Fruit fly (Drosophila melanogaster) whole organism, embryonic: ENCODE results near the gene CG34461.
A peak's percentile ranks its signal among the peaks of the same experiment; 100 is the strongest.

ENCODE experiments used
- BtbVII ChIP-seq: fragments of 200-800 bp; sonication (Bioruptor generic); optimal IDR thresholded peaks from 3 replicates; lab custom pipeline; 2017; ENCODE audit warnings: missing biosample characterization, mild to moderate bottlenecking, missing genetic modification characterization
- CG10979 ChIP-seq: fragments of 200-800 bp; sonication (Bioruptor generic); optimal IDR thresholded peaks from 2 replicates; lab custom pipeline; 2018; ENCODE audit warnings: missing biosample characterization, mild to moderate bottlenecking, missing genetic modification characterization, moderate library complexity
- CG11456 ChIP-seq: fragments of 200-800 bp; sonication (Bioruptor generic); IDR thresholded peaks from 3 replicates; pipeline ENCODE4 v1.3.6; 2022; ENCODE audit warnings: missing biosample characterization, missing genetic modification characterization
- CG13296 ChIP-seq: fragments of 200-800 bp; sonication (Bioruptor generic); optimal IDR thresholded peaks from 3 replicates; lab custom pipeline; 2018; ENCODE audit warnings: missing biosample characterization, mild to moderate bottlenecking, missing genetic modification characterization
- CG13894 ChIP-seq: fragments of 200-800 bp; sonication (Bioruptor generic); optimal IDR thresholded peaks from 3 replicates; lab custom pipeline; 2018; ENCODE audit warnings: missing biosample characterization, mild to moderate bottlenecking, missing genetic modification characterization, moderate library complexity
- CG14860 ChIP-seq: fragments of 200-800 bp; sonication (Bioruptor generic); IDR thresholded peaks from 3 replicates; pipeline ENCODE4 v1.3.6; 2022; ENCODE audit warnings: missing biosample characterization, missing genetic modification characterization; ENCODE audit not compliant: partially characterized antibody
- CG18599 ChIP-seq: fragments of 200-800 bp; sonication (Bioruptor generic); optimal IDR thresholded peaks from 3 replicates; lab custom pipeline; 2017; ENCODE audit warnings: missing biosample characterization, missing genetic modification characterization, mild to moderate bottlenecking, moderate library complexity, missing genetic modification reagents
- CG2199 ChIP-seq: fragments of 200-800 bp; sonication (Bioruptor generic); IDR thresholded peaks from 3 replicates; pipeline ENCODE4 v1.3.6; 2022; ENCODE audit warnings: missing biosample characterization, missing genetic modification characterization
- CG2678 ChIP-seq: fragments of 200-800 bp; sonication (Bioruptor generic); optimal IDR thresholded peaks from 3 replicates; lab custom pipeline; 2019; ENCODE audit warnings: missing biosample characterization, mild to moderate bottlenecking, missing genetic modification characterization, moderate library complexity
- CG30020 ChIP-seq: fragments of 200-800 bp; optimal IDR thresholded peaks from 2 replicates; lab custom pipeline; 2019; ENCODE audit warnings: missing biosample characterization, mild to moderate bottlenecking, missing genetic modification characterization, moderate library complexity
- CG4854 ChIP-seq: fragments of 200-800 bp; sonication (Bioruptor generic); optimal IDR thresholded peaks from 2 replicates; lab custom pipeline; 2016; ENCODE audit warnings: missing biosample characterization, missing genetic modification characterization, inconsistent platforms
- CG5180 ChIP-seq: fragments of 200-800 bp; sonication (Bioruptor generic); optimal IDR thresholded peaks from 3 replicates; lab custom pipeline; 2017; ENCODE audit warnings: missing biosample characterization, missing genetic modification characterization, mild to moderate bottlenecking, moderate library complexity, missing genetic modification reagents
- CG5245 ChIP-seq: fragments of 200-800 bp; sonication (Bioruptor generic); optimal IDR thresholded peaks from 3 replicates; lab custom pipeline; 2016; ENCODE audit warnings: missing biosample characterization, missing genetic modification characterization
- CG6175 ChIP-seq: fragments of 200-800 bp; sonication (Bioruptor generic); IDR thresholded peaks from 3 replicates; pipeline ENCODE4 v1.3.6; 2022; ENCODE audit warnings: missing biosample characterization, missing genetic modification characterization
- CG6683 ChIP-seq: fragments of 200-800 bp; sonication (Bioruptor generic); optimal IDR thresholded peaks from 2 replicates; lab custom pipeline; 2017; ENCODE audit warnings: missing biosample characterization, mild to moderate bottlenecking, missing genetic modification characterization, missing genetic modification reagents
- CG6791 ChIP-seq: fragments of 200-800 bp; sonication (Bioruptor generic); IDR thresholded peaks from 3 replicates; pipeline ENCODE4 v1.3.6; 2022; ENCODE audit warnings: missing biosample characterization, missing genetic modification characterization; ENCODE audit not compliant: partially characterized antibody
- CG7271 ChIP-seq: fragments of 200-800 bp; sonication (Bioruptor generic); optimal IDR thresholded peaks from 2 replicates; lab custom pipeline; 2018; ENCODE audit warnings: missing biosample characterization, mild to moderate bottlenecking, missing genetic modification characterization, moderate library complexity
- CG7556 ChIP-seq: fragments of 200-800 bp; sonication (Bioruptor generic); optimal IDR thresholded peaks from 2 replicates; lab custom pipeline; 2017; ENCODE audit warnings: missing biosample characterization, mild to moderate bottlenecking, missing genetic modification characterization
- CG7928 ChIP-seq: fragments of 200-800 bp; sonication (Bioruptor generic); optimal IDR thresholded peaks from 2 replicates; lab custom pipeline; 2017; ENCODE audit warnings: missing biosample characterization, mild to moderate bottlenecking, missing genetic modification characterization
- CG8359 ChIP-seq: fragments of 200-800 bp; sonication (Bioruptor generic); optimal IDR thresholded peaks from 2 replicates; lab custom pipeline; 2017; ENCODE audit warnings: missing biosample characterization, mild to moderate bottlenecking, missing genetic modification characterization, borderline replicate concordance
- Hand ChIP-seq: fragments of 200-800 bp; sonication (Bioruptor generic); optimal IDR thresholded peaks from 2 replicates; lab custom pipeline; 2017; ENCODE audit warnings: mild to moderate bottlenecking, missing biosample characterization, missing genetic modification reagents, missing genetic modification characterization
- Hr51 ChIP-seq, 2 experiments: fragments of 200-800 bp; sonication (Bioruptor generic); optimal IDR thresholded peaks; 2 replicates in 1 of 2; 3 replicates in 1 of 2; lab custom pipeline; 2016 to 2018; ENCODE audit warnings: missing biosample characterization in 2 of 2, missing genetic modification characterization in 2 of 2, mild to moderate bottlenecking in 1 of 2, moderate library complexity in 1 of 2
- MBD-R2 ChIP-seq: fragments of 200-800 bp; sonication (Bioruptor generic); IDR thresholded peaks from 2 replicates; pipeline ENCODE4 v1.3.6; 2022; ENCODE audit warnings: missing biosample characterization, missing genetic modification characterization
- Poxn ChIP-seq: fragments of 200-800 bp; sonication (Bioruptor generic); IDR thresholded peaks from 2 replicates; pipeline ENCODE4 v1.3.6; 2022; ENCODE audit warnings: missing biosample characterization, missing genetic modification characterization
- Ptx1 ChIP-seq: fragments of 200-800 bp; sonication (Bioruptor generic); IDR thresholded peaks from 2 replicates; pipeline ENCODE4 v1.3.6; 2022; ENCODE audit warnings: missing biosample characterization, missing genetic modification characterization
- Ravus ChIP-seq: fragments of 200-800 bp; sonication (Bioruptor generic); IDR thresholded peaks from 2 replicates; pipeline ENCODE4 v1.3.6; 2022; ENCODE audit warnings: missing biosample characterization, missing genetic modification characterization
- Side ChIP-seq: fragments of 200-800 bp; sonication (Bioruptor generic); optimal IDR thresholded peaks from 2 replicates; lab custom pipeline; 2016; ENCODE audit warnings: missing biosample characterization, missing genetic modification characterization
- ab ChIP-seq: fragments of 200-800 bp; sonication (Bioruptor generic); optimal IDR thresholded peaks from 2 replicates; lab custom pipeline; 2016; ENCODE audit warnings: missing biosample characterization, missing genetic modification characterization
- bigmax ChIP-seq: fragments of 200-800 bp; sonication (Bioruptor generic); optimal IDR thresholded peaks from 2 replicates; lab custom pipeline; 2018; ENCODE audit warnings: missing biosample characterization, mild to moderate bottlenecking, missing genetic modification characterization
- btn ChIP-seq: fragments of 200-800 bp; sonication (Bioruptor generic); optimal IDR thresholded peaks from 2 replicates; lab custom pipeline; 2016; ENCODE audit warnings: missing biosample characterization, missing genetic modification characterization
- cato ChIP-seq: fragments of 200-800 bp; sonication (Bioruptor generic); optimal IDR thresholded peaks from 2 replicates; lab custom pipeline; 2016; ENCODE audit warnings: missing biosample characterization, missing genetic modification characterization, borderline replicate concordance
- crol ChIP-seq: fragments of 200-800 bp; sonication (Bioruptor generic); IDR thresholded peaks from 2 replicates; pipeline ENCODE4 v1.3.6; 2022; ENCODE audit warnings: missing biosample characterization, missing genetic modification characterization
- gfzf ChIP-seq: fragments of 200-800 bp; sonication (Bioruptor generic); optimal IDR thresholded peaks from 2 replicates; lab custom pipeline; 2016; ENCODE audit warnings: missing biosample characterization, mild to moderate bottlenecking, missing genetic modification characterization, moderate library complexity
- grau ChIP-seq: fragments of 200-800 bp; optimal IDR thresholded peaks from 3 replicates; lab custom pipeline; 2019; ENCODE audit warnings: missing biosample characterization, mild to moderate bottlenecking, missing genetic modification characterization, moderate library complexity
- gt ChIP-seq: fragments of 200-800 bp; sonication (Bioruptor generic); IDR thresholded peaks from 2 replicates; pipeline ENCODE4 v1.3.6; 2022; ENCODE audit warnings: missing biosample characterization, missing genetic modification characterization
- knrl ChIP-seq: fragments of 200-800 bp; sonication (Bioruptor generic); IDR thresholded peaks from 3 replicates; pipeline ENCODE4 v1.3.6; 2022; ENCODE audit warnings: missing biosample characterization, missing genetic modification characterization; ENCODE audit not compliant: partially characterized antibody
- lmd ChIP-seq: fragments of 200-800 bp; sonication (Bioruptor generic); IDR thresholded peaks from 2 replicates; pipeline ENCODE4 v1.3.6; 2022; ENCODE audit warnings: missing biosample characterization, missing genetic modification characterization
- maf-S ChIP-seq: fragments of 200-800 bp; sonication (Bioruptor generic); optimal IDR thresholded peaks from 2 replicates; lab custom pipeline; 2016; ENCODE audit warnings: missing biosample characterization, missing genetic modification characterization
- odd ChIP-seq: fragments of 200-800 bp; sonication (Bioruptor generic); optimal IDR thresholded peaks from 2 replicates; lab custom pipeline; 2017; ENCODE audit warnings: missing biosample characterization, mild to moderate bottlenecking, missing genetic modification characterization
- pan ChIP-seq, 4 experiments: fragments of >200 bp in 3 of 4; fragments of 200-800 bp in 1 of 4; sonication (Bioruptor generic) in 1 of 4; optimal IDR thresholded peaks in 3 of 4; IDR thresholded peaks in 1 of 4; 2 replicates each; pipeline versions ENCODE4 v1.3.6 to Lab custom; 2017 to 2022; ENCODE audit warnings: missing biosample characterization in 2 of 4, missing genetic modification characterization in 2 of 4, mixed read lengths in 1 of 4
- pzg ChIP-seq: fragments of 200-800 bp; sonication (Bioruptor generic); optimal IDR thresholded peaks from 3 replicates; lab custom pipeline; 2018; ENCODE audit warnings: missing biosample characterization, mild to moderate bottlenecking, missing genetic modification characterization, moderate library complexity
- row ChIP-seq: fragments of 200-800 bp; sonication (Bioruptor generic); IDR thresholded peaks from 3 replicates; pipeline ENCODE4 v1.3.6; 2022; ENCODE audit warnings: missing biosample characterization, missing genetic modification characterization
- run ChIP-seq: fragments of 200-800 bp; sonication (Bioruptor generic); optimal IDR thresholded peaks from 3 replicates; lab custom pipeline; 2018; ENCODE audit warnings: missing biosample characterization, mild to moderate bottlenecking, missing genetic modification characterization
- schlank ChIP-seq: fragments of 200-800 bp; sonication (Bioruptor generic); optimal IDR thresholded peaks from 2 replicates; lab custom pipeline; 2018; ENCODE audit warnings: missing biosample characterization, mild to moderate bottlenecking, missing genetic modification characterization
- scrt ChIP-seq: fragments of 200-800 bp; sonication (Bioruptor generic); optimal IDR thresholded peaks from 2 replicates; lab custom pipeline; 2018; ENCODE audit warnings: missing biosample characterization, mild to moderate bottlenecking, missing genetic modification characterization, moderate library complexity
- trem ChIP-seq: fragments of 200-800 bp; optimal IDR thresholded peaks from 3 replicates; lab custom pipeline; 2019; ENCODE audit warnings: missing biosample characterization, mild to moderate bottlenecking, missing genetic modification characterization, moderate library complexity
- wor ChIP-seq: fragments of 200-800 bp; sonication (Bioruptor generic); IDR thresholded peaks from 2 replicates; pipeline ENCODE4 v1.3.6; 2022; ENCODE audit warnings: missing biosample characterization, missing genetic modification characterization
- z ChIP-seq: fragments of 200-800 bp; sonication (Bioruptor generic); IDR thresholded peaks from 3 replicates; pipeline ENCODE4 v1.3.6; 2022; ENCODE audit warnings: missing biosample characterization, missing genetic modification characterization
- zen2 ChIP-seq: fragments of 200-800 bp; sonication (Bioruptor generic); IDR thresholded peaks from 3 replicates; pipeline ENCODE4 v1.3.6; 2022; ENCODE audit warnings: missing biosample characterization, missing genetic modification characterization; ENCODE audit not compliant: partially characterized antibody
- zfh1 ChIP-seq: fragments of 200-800 bp; sonication (Bioruptor generic); IDR thresholded peaks from 3 replicates; pipeline ENCODE4 v1.3.6; 2022; ENCODE audit warnings: missing biosample characterization, missing genetic modification characterization

Gene CG34461

dm6 chr3L:8285773-8286172 lies 39.9 kb upstream of the CG34461 start (continued):
- TF ChIP-seq CG4854 (GFP tag; lab: Kevin White, UChicago) (no peak), lmd (GFP tag; lab: Robert Waterston, UW) (no peak), knrl (GFP tag; lab: Robert Waterston, UW) (no peak), CG13894 (tag; lab: Kevin White, UChicago) (no peak), z (no peak), row (GFP tag; lab: Robert Waterston, UW) (0 out of 3 replicates have a peak, but pooled peaks have one; percentile 19), CG5180 (GFP tag; lab: Kevin White, UChicago) (no peak), MBD-R2 (no peak), ab (GFP tag; lab: Kevin White, UChicago) (no peak), CG30020 (tag; lab: Kevin White, UChicago) (no peak), CG13296 (no peak), run (no peak), gt (GFP tag; lab: Robert Waterston, UW) (no peak), Ptx1 (0 out of 2 replicates have a peak, but pooled peaks have one; percentile 29), CG2199 (GFP tag; lab: Robert Waterston, UW) (no peak), cato (GFP tag; lab: Kevin White, UChicago) (no peak), trem (tag; lab: Kevin White, UChicago) (no peak), schlank (no peak), CG6791 (GFP tag; lab: Robert Waterston, UW) (no peak), pzg (GFP tag; lab: Kevin White, UChicago) (no peak), CG6175 (no peak), Poxn (GFP tag; lab: Robert Waterston, UW) (no peak), CG14860 (no peak), zfh1 (GFP tag; lab: Robert Waterston, UW) (no peak), crol (GFP tag; lab: Robert Waterston, UW) (no peak), CG5245 (no peak), CG8359 (GFP tag; lab: Kevin White, UChicago) (no peak), gfzf (GFP tag; lab: Kevin White, UChicago) (no peak), btn (GFP tag; lab: Kevin White, UChicago) (no peak), zen2 (GFP tag; lab: Robert Waterston, UW) (no peak), Hr51 (GFP tag; optimal IDR thresholded peaks at IDR 0.05; lab: Kevin White, UChicago) (peak in 1 of 2 experiments; percentile 35), CG2678 (tag; lab: Kevin White, UChicago) (peak; percentile 43), CG10979 (no peak), BtbVII (no peak), Ravus (GFP tag; lab: Robert Waterston, UW) (no peak), grau (tag; lab: Kevin White, UChicago) (peak; percentile 12), pan (optimal IDR thresholded peaks at IDR 0.05; lab: Kevin White, UChicago) (no peak), pan (GFP tag; optimal IDR thresholded peaks at IDR 0.05 in 1 of 2, IDR thresholded peaks at IDR 0.05 in 1 of 2) (no peak), scrt (GFP tag; lab: Kevin White, UChicago) (no peak), CG6683 (GFP tag; lab: Kevin White, UChicago) (no peak), CG11456 (GFP tag; lab: Robert Waterston, UW) (no peak), CG18599 (GFP tag; lab: Kevin White, UChicago) (no peak), CG7271 (tag; lab: Kevin White, UChicago) (no peak), wor (no peak), bigmax (GFP tag; lab: Kevin White, UChicago) (no peak), odd (GFP tag; lab: Kevin White, UChicago) (no peak), CG7928 (GFP tag; lab: Kevin White, UChicago) (no peak), maf-S (no peak), Side (GFP tag; lab: Kevin White, UChicago) (no peak), CG7556 (GFP tag; lab: Kevin White, UChicago) (no peak), Hand (GFP tag; lab: Kevin White, UChicago) (no peak)
